Worm (Caenorhabditis elegans): ENCODE data around the gene str-18.

ce11 chrV:15735720-15736119, 6.0 kb downstream of the str-18 start, which contains the start of gene str-27:
- TF ChIP-seq F13C5.2 (tag; optimal IDR thresholded peaks at IDR 0.05) (no peak), ceh-13 (GFP tag; optimal IDR thresholded peaks at IDR 0.05) (no peak), tra-4 (tag; optimal IDR thresholded peaks at IDR 0.05) (no peak), ama-1 (optimal IDR thresholded peaks at IDR 0.05) (no peak), hnd-1 (tag; optimal IDR thresholded peaks at IDR 0.05) (no peak), flt-1 (GFP tag; IDR thresholded peaks at IDR 0.05) (no peak), tbx-11 (GFP tag; IDR thresholded peaks at IDR 0.05) (no peak), scrt-1 (GFP tag; IDR thresholded peaks at IDR 0.05) (no peak)
